Worm (Caenorhabditis elegans) whole organism, L2 larva: ENCODE data around the gene F32D8.14.

Source experiments
- C34F6.9 ChIP-seq: fragments of 150-350 bp; optimal IDR thresholded peaks from 2 replicates; lab custom pipeline; 2014; ENCODE audit warnings: missing biosample characterization, missing genetic modification characterization
- F13H6.1 ChIP-seq: sonication (generic microtip); optimal IDR thresholded peaks from 2 replicates; lab custom pipeline; 2016; ENCODE audit warnings: missing genetic modification characterization, missing compliant biosample characterization
- R02D3.7 ChIP-seq: fragments of 150-350 bp; optimal IDR thresholded peaks from 2 replicates; lab custom pipeline; 2014; ENCODE audit warnings: missing biosample characterization, missing genetic modification characterization
- Y55F3AM.14 ChIP-seq: fragments of 200-800 bp; sonication (Bioruptor generic); optimal IDR thresholded peaks from 2 replicates; lab custom pipeline; 2018; ENCODE audit warnings: mild to moderate bottlenecking, missing genetic modification characterization, missing compliant biosample characterization
- alr-1 ChIP-seq: fragments of 150-350 bp; optimal IDR thresholded peaks from 2 replicates; lab custom pipeline; 2014; ENCODE audit warnings: missing biosample characterization, missing genetic modification characterization
- aly-2 ChIP-seq: fragments of 150-350 bp; optimal IDR thresholded peaks from 2 replicates; lab custom pipeline; 2014; ENCODE audit warnings: missing biosample characterization, missing genetic modification characterization
- blmp-1 ChIP-seq: sonication (generic microtip); optimal IDR thresholded peaks from 2 replicates; lab custom pipeline; 2017; ENCODE audit warnings: missing genetic modification characterization, mild to moderate bottlenecking, missing compliant biosample characterization, antibody characterized with exemption, moderate library complexity; ENCODE audit not compliant: insufficient read depth
- ceh-16 ChIP-seq: fragments of 150-350 bp; optimal IDR thresholded peaks from 2 replicates; lab custom pipeline; 2014; ENCODE audit warnings: missing biosample characterization, missing genetic modification characterization
- ceh-82 ChIP-seq: fragments of 150-350 bp; optimal IDR thresholded peaks from 2 replicates; lab custom pipeline; 2014; ENCODE audit warnings: missing biosample characterization, missing genetic modification characterization
- crh-2 ChIP-seq: sonication (generic microtip); optimal IDR thresholded peaks from 2 replicates; lab custom pipeline; 2017; ENCODE audit warnings: missing biosample characterization, missing genetic modification characterization
- egl-27 ChIP-seq: sonication (generic microtip); optimal IDR thresholded peaks from 3 replicates; lab custom pipeline; 2017; ENCODE audit warnings: missing biosample characterization, missing genetic modification reagents, missing genetic modification characterization
- elt-1 ChIP-seq: fragments of 150-350 bp; optimal IDR thresholded peaks from 2 replicates; lab custom pipeline; 2014; ENCODE audit warnings: missing biosample characterization, missing genetic modification characterization
- elt-3 ChIP-seq: sonication (generic microtip); optimal IDR thresholded peaks from 2 replicates; lab custom pipeline; 2017; ENCODE audit warnings: missing biosample characterization, missing genetic modification characterization
- fos-1 ChIP-seq: fragments of 150-350 bp; optimal IDR thresholded peaks from 2 replicates; lab custom pipeline; 2014; ENCODE audit warnings: missing biosample characterization, missing genetic modification characterization
- gmeb-1 ChIP-seq: fragments of 150-350 bp; optimal IDR thresholded peaks from 2 replicates; lab custom pipeline; 2014; ENCODE audit warnings: missing biosample characterization, missing genetic modification characterization
- lin-11 ChIP-seq: fragments of 150-350 bp; sonication (generic microtip); optimal IDR thresholded peaks from 2 replicates; lab custom pipeline; 2014; ENCODE audit warnings: missing biosample characterization, missing genetic modification characterization, inconsistent platforms, mixed read lengths
- lin-13 ChIP-seq: fragments of 150-350 bp; optimal IDR thresholded peaks from 2 replicates; lab custom pipeline; 2014; ENCODE audit warnings: missing biosample characterization, missing genetic modification reagents, missing genetic modification characterization
- lin-39 ChIP-seq: fragments of 150-350 bp; optimal IDR thresholded peaks from 2 replicates; lab custom pipeline; 2014; ENCODE audit warnings: missing biosample characterization, missing genetic modification reagents, missing genetic modification characterization
- lsy-2 ChIP-seq, 2 experiments: fragments of 150-350 bp in 1 of 2; sonication (generic microtip) in 1 of 2; optimal IDR thresholded peaks; 2 replicates each; lab custom pipeline; 2014 to 2017; ENCODE audit warnings: missing biosample characterization in 2 of 2, missing genetic modification characterization in 2 of 2
- mab-5 ChIP-seq: fragments of 150-350 bp; optimal IDR thresholded peaks from 2 replicates; lab custom pipeline; 2014; ENCODE audit warnings: missing biosample characterization, missing genetic modification characterization
- mbf-1 ChIP-seq: sonication (generic microtip); optimal IDR thresholded peaks from 2 replicates; lab custom pipeline; 2017; ENCODE audit warnings: missing biosample characterization, missing genetic modification characterization
- mdl-1 ChIP-seq, 2 experiments: fragments of 150-350 bp in 1 of 2; sonication (generic microtip) in 1 of 2; optimal IDR thresholded peaks; 2 replicates each; lab custom pipeline; 2017; ENCODE audit warnings: missing biosample characterization in 2 of 2, missing genetic modification characterization in 2 of 2
- nhr-10 ChIP-seq: sonication (generic microtip); optimal IDR thresholded peaks from 2 replicates; lab custom pipeline; 2017; ENCODE audit warnings: missing biosample characterization, missing genetic modification characterization
- nhr-11 ChIP-seq: fragments of 150-350 bp; optimal IDR thresholded peaks from 2 replicates; lab custom pipeline; 2014; ENCODE audit warnings: missing biosample characterization, missing genetic modification characterization
- nhr-12 ChIP-seq: fragments of 150-350 bp; optimal IDR thresholded peaks from 2 replicates; lab custom pipeline; 2014; ENCODE audit warnings: missing biosample characterization, missing genetic modification characterization
- nhr-129 ChIP-seq: fragments of 150-350 bp; optimal IDR thresholded peaks from 2 replicates; lab custom pipeline; 2014; ENCODE audit warnings: missing biosample characterization, missing genetic modification characterization
- nhr-21 ChIP-seq: fragments of 150-350 bp; optimal IDR thresholded peaks from 2 replicates; lab custom pipeline; 2014; ENCODE audit warnings: missing biosample characterization, missing genetic modification characterization
- nhr-23 ChIP-seq: fragments of 150-350 bp; optimal IDR thresholded peaks from 2 replicates; lab custom pipeline; 2014; ENCODE audit warnings: missing biosample characterization, missing genetic modification reagents, missing genetic modification characterization
- nhr-25 ChIP-seq: fragments of 150-350 bp; sonication (generic microtip); optimal IDR thresholded peaks from 3 replicates; lab custom pipeline; 2014; ENCODE audit warnings: missing biosample characterization, missing genetic modification characterization
- nhr-6 ChIP-seq: fragments of 150-350 bp; optimal IDR thresholded peaks from 2 replicates; lab custom pipeline; 2014; ENCODE audit warnings: missing biosample characterization, missing genetic modification characterization
- nhr-77 ChIP-seq: fragments of 150-350 bp; optimal IDR thresholded peaks from 2 replicates; lab custom pipeline; 2014; ENCODE audit warnings: missing biosample characterization, missing genetic modification characterization
- peb-1 ChIP-seq: fragments of 150-350 bp; optimal IDR thresholded peaks from 2 replicates; lab custom pipeline; 2014; ENCODE audit warnings: missing biosample characterization, missing genetic modification characterization
- sem-4 ChIP-seq: fragments of 150-350 bp; optimal IDR thresholded peaks from 2 replicates; lab custom pipeline; 2014; ENCODE audit warnings: missing biosample characterization, missing genetic modification reagents, missing genetic modification characterization
- skn-1 ChIP-seq: sonication (generic microtip); optimal IDR thresholded peaks from 2 replicates; lab custom pipeline; 2017; ENCODE audit warnings: missing biosample characterization, missing genetic modification characterization
- sma-3 ChIP-seq: sonication (generic microtip); optimal IDR thresholded peaks from 2 replicates; lab custom pipeline; 2016; ENCODE audit warnings: missing genetic modification reagents, missing genetic modification characterization, missing compliant biosample characterization
- sma-9 ChIP-seq, 2 experiments: fragments of 150-350 bp in 1 of 2; sonication (generic microtip) in 1 of 2; optimal IDR thresholded peaks; 2 replicates each; lab custom pipeline; 2014 to 2016; ENCODE audit warnings: missing genetic modification characterization in 2 of 2, mild to moderate bottlenecking in 1 of 2, missing biosample characterization in 1 of 2, missing compliant biosample characterization in 1 of 2, missing genetic modification reagents in 1 of 2, moderate library complexity in 1 of 2
- snpc-4 ChIP-seq: fragments of 150-350 bp; optimal IDR thresholded peaks from 2 replicates; lab custom pipeline; 2014; ENCODE audit warnings: missing biosample characterization, missing genetic modification characterization
- unc-55 ChIP-seq: fragments of 150-350 bp; sonication (generic microtip); optimal IDR thresholded peaks from 3 replicates; lab custom pipeline; 2014; ENCODE audit warnings: missing biosample characterization, missing genetic modification reagents, missing genetic modification characterization
- zag-1 ChIP-seq: fragments of 150-350 bp; optimal IDR thresholded peaks from 2 replicates; lab custom pipeline; 2014; ENCODE audit warnings: missing biosample characterization, missing genetic modification characterization
- ztf-1 ChIP-seq: fragments of 200-800 bp; sonication (Bioruptor generic); conservative IDR thresholded peaks from 2 replicates; pipeline ENCODE4 v1.3.6; 2022; ENCODE audit warnings: missing genetic modification characterization, missing compliant biosample characterization
- ztf-4 ChIP-seq: fragments of 150-350 bp; optimal IDR thresholded peaks from 2 replicates; lab custom pipeline; 2014; ENCODE audit warnings: missing biosample characterization, missing genetic modification characterization

The F32D8.14 gene

DNA sequence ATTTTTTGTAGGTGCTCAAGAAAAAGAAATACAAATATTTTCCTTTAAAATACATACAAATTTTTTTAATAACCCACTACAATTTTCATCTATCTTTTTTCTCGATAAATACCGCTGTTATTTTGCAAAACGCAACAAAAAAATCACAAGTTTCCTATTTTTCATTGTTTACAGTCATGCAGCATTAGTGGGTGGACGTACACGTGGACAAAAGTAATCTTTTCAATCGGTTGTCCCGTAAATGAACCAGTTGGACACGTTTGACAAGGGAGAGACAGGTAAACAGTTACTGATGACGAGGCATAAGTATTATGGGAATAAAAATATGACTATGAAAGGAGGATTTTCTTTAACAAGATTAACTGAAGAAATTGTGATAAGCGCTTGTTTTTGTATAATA lies 21.4 kb downstream of the F32D8.14 start:
- TF ChIP-seq nhr-129 (tag; lab: Kevin White, UChicago): peak; percentile 20
- TF ChIP-seq elt-3 (tag; lab: Kevin White, UChicago): no peak

ce11 chrV:10871457-10871861 lies 23.1 kb downstream of the F32D8.14 start:
- TF ChIP-seq nhr-12 (tag; lab: Kevin White, UChicago): no peak
- peak; percentile 57 for TF ChIP-seq gmeb-1
- TF ChIP-seq F13H6.1: peak; percentile 95
- peak; percentile 91 to 96 for TF ChIP-seq mdl-1 (tag; optimal IDR thresholded peaks at IDR 0.05; lab: Kevin White, UChicago)
- no peak for TF ChIP-seq elt-3 (tag; lab: Kevin White, UChicago)
- TF ChIP-seq nhr-10 (tag; lab: Kevin White, UChicago): no peak
- no peak for TF ChIP-seq mbf-1
- no peak for TF ChIP-seq peb-1 (tag; lab: Kevin White, UChicago)
- TF ChIP-seq nhr-11 (tag; lab: Kevin White, UChicago): peak; percentile 46
- TF ChIP-seq sma-3 (GFP tag; lab: Kevin White, UChicago): peak; percentile 48
- TF ChIP-seq egl-27: peak; percentile 92
- peak; percentile 76 for TF ChIP-seq blmp-1 (tag; lab: Kevin White, UChicago)
- TF ChIP-seq ztf-4 (tag; lab: Kevin White, UChicago): peak; percentile 50
- TF ChIP-seq skn-1 (tag; lab: Kevin White, UChicago): no peak
- peak; percentile 66 for TF ChIP-seq lin-13 (GFP tag; lab: Kevin White, UChicago)
- no peak for TF ChIP-seq alr-1
- TF ChIP-seq ceh-16: no peak
- TF ChIP-seq nhr-23 (tag; lab: Kevin White, UChicago): no peak
- TF ChIP-seq sma-9 (GFP tag; optimal IDR thresholded peaks at IDR 0.05; lab: Kevin White, UChicago): peak; percentile 89
- TF ChIP-seq sma-9 (tag; optimal IDR thresholded peaks at IDR 0.05; lab: Kevin White, UChicago): no peak
- peak; percentile 86 for TF ChIP-seq sem-4
- TF ChIP-seq Y55F3AM.14: peak; percentile 99
- TF ChIP-seq nhr-21 (tag; lab: Kevin White, UChicago): peak; percentile 83
- TF ChIP-seq snpc-4: peak; percentile 50
- peak; percentile 83 for TF ChIP-seq unc-55 (GFP tag; lab: Kevin White, UChicago)
- no peak for TF ChIP-seq nhr-77 (tag; lab: Kevin White, UChicago)
- TF ChIP-seq R02D3.7 (tag; lab: Kevin White, UChicago): no peak
- no peak for TF ChIP-seq elt-1 (tag; lab: Kevin White, UChicago)
- peak; percentile 56 to 83 for TF ChIP-seq lsy-2 (tag; optimal IDR thresholded peaks at IDR 0.05; lab: Kevin White, UChicago)
- TF ChIP-seq mab-5 (tag; lab: Kevin White, UChicago): peak; percentile 12
- peak; percentile 88 for TF ChIP-seq zag-1 (tag; lab: Kevin White, UChicago)
- no peak for TF ChIP-seq ceh-82 (tag; lab: Kevin White, UChicago)
- peak; percentile 50 for TF ChIP-seq nhr-25 (tag; lab: Kevin White, UChicago)
- peak; percentile 92 for TF ChIP-seq crh-2 (tag; lab: Kevin White, UChicago)
- TF ChIP-seq lin-11: peak; percentile 61
- peak; percentile 86 for TF ChIP-seq C34F6.9 (tag; lab: Kevin White, UChicago)
- TF ChIP-seq nhr-6 (tag; lab: Kevin White, UChicago): peak; percentile 68
- peak; percentile 86 for TF ChIP-seq fos-1 (tag; lab: Kevin White, UChicago)
- TF ChIP-seq nhr-129 (tag; lab: Kevin White, UChicago): peak; percentile 93

DNA sequence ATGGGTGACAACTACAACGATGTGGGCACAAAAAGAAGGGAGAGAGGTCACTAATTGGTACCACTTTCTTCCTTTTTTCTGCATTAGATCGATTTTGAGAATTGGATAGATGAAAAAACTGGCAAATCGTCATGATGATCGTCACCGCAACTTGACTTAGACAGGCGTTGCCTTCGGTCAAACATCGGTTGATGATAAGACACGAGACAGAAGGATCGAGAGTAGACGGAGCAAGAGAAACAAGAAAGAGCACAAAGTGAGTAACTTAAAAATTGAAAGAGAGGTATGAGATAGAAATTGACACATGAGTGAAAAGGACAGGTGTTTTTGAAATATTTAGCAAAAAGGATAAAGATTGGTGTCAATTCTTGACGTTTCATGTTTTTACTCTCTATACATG lies 24.5 kb downstream of the F32D8.14 start:
- no peak for TF ChIP-seq peb-1 (tag; lab: Kevin White, UChicago)
- no peak for TF ChIP-seq nhr-21 (tag; lab: Kevin White, UChicago)
- no peak for TF ChIP-seq lin-39 (tag; lab: Kevin White, UChicago)
- TF ChIP-seq ztf-1 (GFP tag; lab: Robert Waterston, UW): no peak
- TF ChIP-seq fos-1 (tag; lab: Kevin White, UChicago): peak; percentile 24
- no peak for TF ChIP-seq aly-2 (tag; lab: Kevin White, UChicago)
- no peak for TF ChIP-seq gmeb-1
- TF ChIP-seq sma-9 (GFP tag; optimal IDR thresholded peaks at IDR 0.05; lab: Kevin White, UChicago): peak; percentile 8
- TF ChIP-seq sma-9 (tag; optimal IDR thresholded peaks at IDR 0.05; lab: Kevin White, UChicago): no peak
- peak; percentile 64 for TF ChIP-seq nhr-129 (tag; lab: Kevin White, UChicago)
